Fruit fly (Drosophila melanogaster) whole organism, embryonic: ENCODE data around the gene CG4338.
A peak's percentile ranks its signal among the peaks of the same experiment; 100 is the strongest.

ENCODE experiments used
- ATbp ChIP-seq: fragments of 200-800 bp; sonication (Bioruptor generic); optimal IDR thresholded peaks from 2 replicates; lab custom pipeline; 2017; ENCODE audit warnings: missing biosample characterization, mild to moderate bottlenecking, missing genetic modification characterization, missing genetic modification reagents
- Abd-B ChIP-seq: fragments of 200-800 bp; sonication (Bioruptor generic); optimal IDR thresholded peaks from 2 replicates; lab custom pipeline; 2018; ENCODE audit warnings: missing biosample characterization, mild to moderate bottlenecking, missing genetic modification characterization, moderate library complexity
- Adf1 ChIP-seq: fragments of 200-800 bp; sonication (Bioruptor generic); IDR thresholded peaks from 2 replicates; pipeline ENCODE4 v1.3.6; 2022; ENCODE audit warnings: missing biosample characterization, missing genetic modification characterization
- Asciz ChIP-seq: fragments of 200-800 bp; sonication (Bioruptor generic); optimal IDR thresholded peaks from 2 replicates; lab custom pipeline; 2017; ENCODE audit warnings: missing biosample characterization, mild to moderate bottlenecking, missing genetic modification characterization, missing genetic modification reagents
- CG10462 ChIP-seq: fragments of 200-800 bp; sonication (Bioruptor generic); optimal IDR thresholded peaks from 2 replicates; lab custom pipeline; 2016; ENCODE audit warnings: missing biosample characterization, missing genetic modification characterization
- CG12659 ChIP-seq: fragments of 200-800 bp; sonication (Bioruptor generic); optimal IDR thresholded peaks from 3 replicates; lab custom pipeline; 2017; ENCODE audit warnings: mild to moderate bottlenecking, missing biosample characterization, missing genetic modification reagents, missing genetic modification characterization
- CG13894 ChIP-seq: fragments of 200-800 bp; sonication (Bioruptor generic); optimal IDR thresholded peaks from 3 replicates; lab custom pipeline; 2018; ENCODE audit warnings: missing biosample characterization, mild to moderate bottlenecking, missing genetic modification characterization, moderate library complexity
- CG14860 ChIP-seq: fragments of 200-800 bp; sonication (Bioruptor generic); IDR thresholded peaks from 3 replicates; pipeline ENCODE4 v1.3.6; 2022; ENCODE audit warnings: missing biosample characterization, missing genetic modification characterization; ENCODE audit not compliant: partially characterized antibody
- CG15514 ChIP-seq: fragments of 200-800 bp; sonication (Bioruptor generic); optimal IDR thresholded peaks from 3 replicates; lab custom pipeline; 2017; ENCODE audit warnings: missing biosample characterization, missing genetic modification characterization, mild to moderate bottlenecking, moderate library complexity, missing genetic modification reagents
- CG17802 ChIP-seq: fragments of 200-800 bp; sonication (Bioruptor generic); optimal IDR thresholded peaks from 2 replicates; lab custom pipeline; 2018; ENCODE audit warnings: missing biosample characterization, mild to moderate bottlenecking, missing genetic modification characterization, moderate library complexity
- CG30020 ChIP-seq: fragments of 200-800 bp; optimal IDR thresholded peaks from 2 replicates; lab custom pipeline; 2019; ENCODE audit warnings: missing biosample characterization, mild to moderate bottlenecking, missing genetic modification characterization, moderate library complexity
- CG30403 ChIP-seq: fragments of 200-800 bp; sonication (Bioruptor generic); optimal IDR thresholded peaks from 3 replicates; lab custom pipeline; 2016; ENCODE audit warnings: missing biosample characterization, missing genetic modification characterization
- CG3065 ChIP-seq: fragments of 200-800 bp; sonication (Bioruptor generic); optimal IDR thresholded peaks from 2 replicates; lab custom pipeline; 2016; ENCODE audit warnings: missing biosample characterization, missing genetic modification characterization
- CG4730 ChIP-seq: fragments of 200-800 bp; sonication (Bioruptor generic); IDR thresholded peaks from 2 replicates; pipeline ENCODE4 v1.3.6; 2022; ENCODE audit warnings: missing biosample characterization, missing genetic modification characterization
- CG4854 ChIP-seq: fragments of 200-800 bp; sonication (Bioruptor generic); optimal IDR thresholded peaks from 2 replicates; lab custom pipeline; 2016; ENCODE audit warnings: missing biosample characterization, missing genetic modification characterization, inconsistent platforms
- CG8281 ChIP-seq: fragments of 200-800 bp; sonication (Bioruptor generic); optimal IDR thresholded peaks from 2 replicates; lab custom pipeline; 2018; ENCODE audit warnings: missing biosample characterization, mild to moderate bottlenecking, missing genetic modification characterization, moderate library complexity
- CG8924 ChIP-seq: fragments of 200-800 bp; optimal IDR thresholded peaks from 3 replicates; lab custom pipeline; 2019; ENCODE audit warnings: missing biosample characterization, mild to moderate bottlenecking, missing genetic modification characterization, moderate library complexity
- CTCF ChIP-seq: fragments of 200-800 bp; sonication (Bioruptor generic); optimal IDR thresholded peaks from 2 replicates; lab custom pipeline; 2017; ENCODE audit warnings: missing biosample characterization, mild to moderate bottlenecking, missing genetic modification characterization, moderate library complexity
- Dp ChIP-seq: fragments of 200-800 bp; sonication (Bioruptor generic); optimal IDR thresholded peaks from 2 replicates; lab custom pipeline; 2018; ENCODE audit warnings: missing biosample characterization, mild to moderate bottlenecking, missing genetic modification characterization, moderate library complexity
- HLH54F ChIP-seq: fragments of 200-800 bp; sonication (Bioruptor generic); optimal IDR thresholded peaks from 3 replicates; lab custom pipeline; 2016; ENCODE audit warnings: missing biosample characterization, missing genetic modification characterization
- Lhr ChIP-seq: fragments of 200-800 bp; sonication (Bioruptor generic); optimal IDR thresholded peaks from 3 replicates; lab custom pipeline; 2017; ENCODE audit warnings: mild to moderate bottlenecking, missing biosample characterization, missing genetic modification reagents, missing genetic modification characterization
- Mad ChIP-seq: fragments of 200-800 bp; sonication (Bioruptor generic); optimal IDR thresholded peaks from 2 replicates; lab custom pipeline; 2016; ENCODE audit warnings: missing biosample characterization, missing genetic modification characterization
- Mrtf ChIP-seq: fragments of 200-800 bp; sonication (Bioruptor generic); IDR thresholded peaks from 3 replicates; pipeline ENCODE4 v1.3.6; 2022; ENCODE audit warnings: missing biosample characterization, missing genetic modification characterization
- Pdp1 ChIP-seq, 2 experiments: fragments of 200-800 bp; sonication (Bioruptor generic); optimal IDR thresholded peaks; 3 replicates each; lab custom pipeline; 2016; ENCODE audit warnings: missing biosample characterization in 2 of 2, missing genetic modification characterization in 2 of 2, mild to moderate bottlenecking in 1 of 2, moderate library complexity in 1 of 2
- Six4 ChIP-seq: fragments of 200-800 bp; sonication (Bioruptor generic); optimal IDR thresholded peaks from 2 replicates; lab custom pipeline; 2016; ENCODE audit warnings: missing biosample characterization, missing genetic modification characterization
- Tbp ChIP-seq: fragments of >200 bp; optimal IDR thresholded peaks from 2 replicates; lab custom pipeline; 2018; ENCODE audit warnings: missing biosample characterization, missing genetic modification characterization
- ash1 ChIP-seq: fragments of 200-800 bp; sonication (Bioruptor generic); optimal IDR thresholded peaks from 2 replicates; lab custom pipeline; 2018; ENCODE audit warnings: missing biosample characterization, mild to moderate bottlenecking, missing genetic modification characterization
- bab2 ChIP-seq: fragments of 200-800 bp; sonication (Bioruptor generic); optimal IDR thresholded peaks from 2 replicates; lab custom pipeline; 2016; ENCODE audit warnings: missing biosample characterization, missing genetic modification characterization
- bbx ChIP-seq: fragments of 200-800 bp; sonication (Bioruptor generic); IDR thresholded peaks from 2 replicates; pipeline ENCODE4 v1.3.6; 2022; ENCODE audit warnings: missing biosample characterization, missing genetic modification characterization; ENCODE audit not compliant: partially characterized antibody
- chinmo ChIP-seq: fragments of 200-800 bp; sonication (Bioruptor generic); IDR thresholded peaks from 4 replicates; pipeline ENCODE4 v1.3.6; 2022; ENCODE audit warnings: missing biosample characterization, missing genetic modification characterization; ENCODE audit not compliant: partially characterized antibody
- dimm ChIP-seq: fragments of 200-800 bp; sonication (Bioruptor generic); IDR thresholded peaks from 2 replicates; pipeline ENCODE4 v1.3.6; 2022; ENCODE audit warnings: missing biosample characterization, missing genetic modification characterization
- dpn ChIP-seq, 2 experiments: fragments of 200-800 bp; sonication (Bioruptor generic); optimal IDR thresholded peaks; 3 replicates each; lab custom pipeline; 2016; ENCODE audit warnings: missing biosample characterization in 2 of 2, missing genetic modification characterization in 2 of 2
- eve ChIP-seq, 2 experiments: fragments of >200 bp; optimal IDR thresholded peaks; 2 replicates each; lab custom pipeline; 2017; ENCODE audit warnings: missing biosample characterization in 2 of 2, missing genetic modification characterization in 2 of 2
- exex ChIP-seq: fragments of 200-800 bp; sonication (Bioruptor generic); optimal IDR thresholded peaks from 4 replicates; lab custom pipeline; 2018; ENCODE audit warnings: missing biosample characterization, mild to moderate bottlenecking, missing genetic modification characterization, moderate library complexity
- grn ChIP-seq: fragments of 200-800 bp; sonication (Bioruptor generic); optimal IDR thresholded peaks from 3 replicates; lab custom pipeline; 2017; ENCODE audit warnings: missing biosample characterization, missing genetic modification characterization
- kay ChIP-seq: fragments of 200-800 bp; sonication (Bioruptor generic); optimal IDR thresholded peaks from 2 replicates; lab custom pipeline; 2016; ENCODE audit warnings: missing biosample characterization, missing genetic modification characterization
- ken ChIP-seq: fragments of 200-800 bp; sonication (Bioruptor generic); IDR thresholded peaks from 3 replicates; pipeline ENCODE4 v1.3.6; 2022; ENCODE audit warnings: missing biosample characterization, missing genetic modification characterization
- lilli ChIP-seq: fragments of 200-800 bp; sonication (Bioruptor generic); optimal IDR thresholded peaks from 3 replicates; lab custom pipeline; 2016; ENCODE audit warnings: missing biosample characterization, missing genetic modification characterization
- mirr ChIP-seq: fragments of 200-800 bp; sonication (Bioruptor generic); optimal IDR thresholded peaks from 3 replicates; lab custom pipeline; 2018; ENCODE audit warnings: missing biosample characterization, mild to moderate bottlenecking, missing genetic modification characterization
- nmo ChIP-seq: fragments of 200-800 bp; sonication (Bioruptor generic); optimal IDR thresholded peaks from 2 replicates; lab custom pipeline; 2018; ENCODE audit warnings: missing biosample characterization, mild to moderate bottlenecking, missing genetic modification characterization, moderate library complexity
- peb ChIP-seq: fragments of 200-800 bp; sonication (Bioruptor generic); IDR thresholded peaks from 2 replicates; pipeline ENCODE4 v1.3.6; 2022; ENCODE audit warnings: missing biosample characterization, missing genetic modification characterization
- pfk ChIP-seq: fragments of 200-800 bp; sonication (Bioruptor generic); optimal IDR thresholded peaks from 2 replicates; lab custom pipeline; 2018; ENCODE audit warnings: missing biosample characterization, mild to moderate bottlenecking, missing genetic modification characterization, moderate library complexity
- ranshi ChIP-seq: fragments of 200-800 bp; sonication (Bioruptor generic); IDR thresholded peaks from 2 replicates; pipeline ENCODE4 v1.3.6; 2022; ENCODE audit warnings: missing biosample characterization, missing genetic modification characterization
- repo ChIP-seq: fragments of 200-800 bp; sonication (Bioruptor generic); optimal IDR thresholded peaks from 2 replicates; lab custom pipeline; 2016; ENCODE audit warnings: missing biosample characterization, missing genetic modification characterization
- row ChIP-seq: fragments of 200-800 bp; sonication (Bioruptor generic); IDR thresholded peaks from 3 replicates; pipeline ENCODE4 v1.3.6; 2022; ENCODE audit warnings: missing biosample characterization, missing genetic modification characterization
- salm ChIP-seq: fragments of 200-800 bp; sonication (Bioruptor generic); optimal IDR thresholded peaks from 2 replicates; lab custom pipeline; 2018; ENCODE audit warnings: missing biosample characterization, mild to moderate bottlenecking, missing genetic modification characterization
- scrt ChIP-seq: fragments of 200-800 bp; sonication (Bioruptor generic); optimal IDR thresholded peaks from 2 replicates; lab custom pipeline; 2018; ENCODE audit warnings: missing biosample characterization, mild to moderate bottlenecking, missing genetic modification characterization, moderate library complexity
- sens ChIP-seq: fragments of 200-800 bp; sonication (Bioruptor generic); peaks from one replicate; lab custom pipeline; 2016; ENCODE audit warnings: missing biosample characterization, missing genetic modification characterization
- so ChIP-seq: fragments of 200-800 bp; sonication (Bioruptor generic); IDR thresholded peaks from 3 replicates; pipeline ENCODE4 v1.3.6; 2022; ENCODE audit warnings: missing biosample characterization, missing genetic modification characterization
- stwl ChIP-seq: fragments of 200-800 bp; sonication (Bioruptor generic); optimal IDR thresholded peaks from 3 replicates; lab custom pipeline; 2018; ENCODE audit warnings: missing biosample characterization, mild to moderate bottlenecking, missing genetic modification characterization, moderate library complexity
- tin ChIP-seq: fragments of 200-800 bp; sonication (Bioruptor generic); optimal IDR thresholded peaks from 3 replicates; lab custom pipeline; 2016; ENCODE audit warnings: missing biosample characterization, missing genetic modification characterization

Gene CG4338

dm6 chr3R:15293878-15294350 lies 18.6 kb downstream of the CG4338 start:
- TF ChIP-seq dpn (GFP tag; optimal IDR thresholded peaks at IDR 0.05; lab: Kevin White, UChicago) (no peak), scrt (GFP tag; lab: Kevin White, UChicago) (no peak), Six4 (no peak), CG4854 (no peak), row (GFP tag; lab: Robert Waterston, UW) (peak; percentile 3; the same call in 1 of the 3 replicates), Dp (GFP tag; lab: Kevin White, UChicago) (no peak), CG14860 (GFP tag; lab: Robert Waterston, UW) (no peak), mirr (GFP tag; lab: Kevin White, UChicago) (peak; percentile 59), CG13894 (tag; lab: Kevin White, UChicago) (peak; percentile 37), chinmo (GFP tag; lab: Robert Waterston, UW) (0 out of 4 replicates have a peak, but pooled peaks have one; percentile 4), so (GFP tag; lab: Robert Waterston, UW) (0 out of 3 replicates have a peak, but pooled peaks have one; percentile 28), tin (GFP tag; lab: Kevin White, UChicago) (no peak), Mrtf (GFP tag; lab: Robert Waterston, UW) (no peak), ken (0 out of 3 replicates have a peak, but pooled peaks have one; percentile 12), CTCF (GFP tag; lab: Kevin White, UChicago) (no peak), CG12659 (GFP tag; lab: Kevin White, UChicago) (no peak), CG4730 (GFP tag; lab: Robert Waterston, UW) (no peak), bab2 (GFP tag; lab: Kevin White, UChicago) (no peak), sens (GFP tag; lab: Kevin White, UChicago) (peak; percentile 37), lilli (GFP tag; lab: Kevin White, UChicago) (no peak), CG15514 (GFP tag; lab: Kevin White, UChicago) (peak; percentile 73), bbx (GFP tag; lab: Robert Waterston, UW) (peak; percentile 24; the same call in 1 of the 2 replicates), CG8281 (tag; lab: Kevin White, UChicago) (peak; percentile 100), ash1 (GFP tag; lab: Kevin White, UChicago) (no peak), CG30403 (GFP tag; lab: Kevin White, UChicago) (peak; percentile 15), Pdp1 (GFP tag; optimal IDR thresholded peaks at IDR 0.05; lab: Kevin White, UChicago) (peak in 1 of 2 experiments; percentile 88)

dm6 chr3R:15297904-15298303 lies 22.6 kb downstream of the CG4338 start:
- TF ChIP-seq CG17802 (tag; lab: Kevin White, UChicago) = no peak
- TF ChIP-seq nmo = no peak
- TF ChIP-seq CG30020 (tag; lab: Kevin White, UChicago) = no peak
- peak; percentile 67 for TF ChIP-seq exex (tag; lab: Kevin White, UChicago)
- no peak for TF ChIP-seq Abd-B (GFP tag; lab: Kevin White, UChicago)
- no peak for TF ChIP-seq repo (GFP tag; lab: Kevin White, UChicago)
- no peak for TF ChIP-seq Asciz (GFP tag; lab: Kevin White, UChicago)
- TF ChIP-seq dimm = no peak
- TF ChIP-seq CG8924 (tag; lab: Kevin White, UChicago) = no peak
- TF ChIP-seq peb = no peak
- no peak for TF ChIP-seq HLH54F (GFP tag; lab: Kevin White, UChicago)
- no peak for TF ChIP-seq CG14860 (GFP tag; lab: Robert Waterston, UW)
- no peak for TF ChIP-seq ATbp
- TF ChIP-seq CG3065 (GFP tag; lab: Kevin White, UChicago) = no peak
- TF ChIP-seq stwl = no peak
- TF ChIP-seq CG10462 (GFP tag; lab: Kevin White, UChicago) = no peak
- no peak for TF ChIP-seq ranshi (GFP tag; lab: Robert Waterston, UW)
- TF ChIP-seq grn = peak; percentile 27
- no peak for TF ChIP-seq Tbp
- TF ChIP-seq pfk (GFP tag; lab: Kevin White, UChicago) = no peak
- no peak for TF ChIP-seq Mad (GFP tag; lab: Kevin White, UChicago)
- no peak for TF ChIP-seq kay
- TF ChIP-seq Adf1 (GFP tag; lab: Robert Waterston, UW) = no peak
- peak in 1 of 2 experiments; percentile 2 for TF ChIP-seq eve (GFP tag; optimal IDR thresholded peaks at IDR 0.05; lab: Kevin White, UChicago)
- TF ChIP-seq salm (tag; lab: Kevin White, UChicago) = no peak
- TF ChIP-seq Lhr (GFP tag; lab: Kevin White, UChicago) = no peak
